Worm (Caenorhabditis elegans): ENCODE measurements around the gene syx-18.

DNA sequence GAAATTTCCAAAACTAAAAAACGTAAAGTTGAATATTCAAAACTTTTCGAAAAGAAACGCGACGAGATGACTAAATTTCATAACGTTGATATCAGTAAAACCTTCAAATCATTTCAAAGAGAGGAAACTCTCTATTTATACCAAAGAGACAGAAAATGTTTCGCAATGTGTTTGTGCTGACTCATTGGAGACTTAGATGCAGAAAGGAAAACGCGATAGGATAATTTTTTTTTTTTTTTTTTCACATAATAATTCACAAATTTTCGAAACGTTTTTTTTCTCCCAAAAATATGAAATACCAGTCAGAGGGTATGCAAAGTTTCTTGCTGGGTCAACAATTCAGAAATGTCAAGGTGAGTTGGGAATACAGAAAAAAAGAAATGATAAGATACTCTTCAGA, 49.1 kb downstream of the syx-18 start:
- no peak for TF ChIP-seq attf-4 (tag; optimal IDR thresholded peaks at IDR 0.05)
- TF ChIP-seq ztf-11 (tag; optimal IDR thresholded peaks at IDR 0.05) = no peak
- TF ChIP-seq snpc-4 (tag; optimal IDR thresholded peaks at IDR 0.05) = no peak
- no peak for TF ChIP-seq ces-1 (GFP tag; optimal IDR thresholded peaks at IDR 0.05)
- TF ChIP-seq hlh-30 (tag; optimal IDR thresholded peaks at IDR 0.05; ENCODE audit: insufficient read depth) = no peak
- no peak for TF ChIP-seq ztf-7 (tag; optimal IDR thresholded peaks at IDR 0.05)
